Fruit fly (Drosophila melanogaster): Measurements from ENCODE around the gene MFS18.
A peak's percentile ranks its signal among the peaks of the same experiment; 100 is the strongest.

MFS18 gene

dm6 chr2L:4458119-4459056 lies 10.0 kb upstream of the MFS18 start, which contains the start of gene RpL27A:
Gene RpL27A, minus strand, starts transcription at chr2L:4458364.
- no peak for TF ChIP-seq Abd-B (GFP tag; optimal IDR thresholded peaks at IDR 0.05)
- peak; percentile 17 for TF ChIP-seq ey (GFP tag; optimal IDR thresholded peaks at IDR 0.05)
- TF ChIP-seq rgr (GFP tag; optimal IDR thresholded peaks at IDR 0.05), result peak; percentile 87
- TF ChIP-seq Mio (GFP tag; optimal IDR thresholded peaks at IDR 0.05), result no peak
- TF ChIP-seq Sp1 (GFP tag; optimal IDR thresholded peaks at IDR 0.05), result peak; percentile 85
- no peak for TF ChIP-seq lola (GFP tag; optimal IDR thresholded peaks at IDR 0.05)
- TF ChIP-seq brk (GFP tag; optimal IDR thresholded peaks at IDR 0.05), result no peak
- peak; percentile 40 for TF ChIP-seq Myc (optimal IDR thresholded peaks at IDR 0.05)
- TF ChIP-seq h (GFP tag; optimal IDR thresholded peaks at IDR 0.05), result peak; percentile 52
- peak; percentile 20 for TF ChIP-seq fru (GFP tag; optimal IDR thresholded peaks at IDR 0.05)
- TF ChIP-seq Hnf4 (GFP tag; optimal IDR thresholded peaks at IDR 0.05), result no peak
- TF ChIP-seq sv (GFP tag; optimal IDR thresholded peaks at IDR 0.05), result peak; percentile 56
- no peak for TF ChIP-seq Jra (GFP tag; optimal IDR thresholded peaks at IDR 0.05)
- no peak for TF ChIP-seq dsf (GFP tag; optimal IDR thresholded peaks at IDR 0.05; ENCODE audit: borderline replicate concordance)
- TF ChIP-seq CG32264 (GFP tag; optimal IDR thresholded peaks at IDR 0.05), result no peak
- TF ChIP-seq pan (optimal IDR thresholded peaks at IDR 0.05), result no peak
- peak; percentile 78 for TF ChIP-seq N (GFP tag; optimal IDR thresholded peaks at IDR 0.05)
- no peak for TF ChIP-seq Dfd (GFP tag; optimal IDR thresholded peaks at IDR 0.05)
- TF ChIP-seq jim (GFP tag; optimal IDR thresholded peaks at IDR 0.05), result no peak
- TF ChIP-seq CrebA (GFP tag; optimal IDR thresholded peaks at IDR 0.05; ENCODE audit: borderline replicate concordance), result no peak
- TF ChIP-seq Rel (GFP tag; optimal IDR thresholded peaks at IDR 0.05), result no peak
- TF ChIP-seq Rel (tag; optimal IDR thresholded peaks at IDR 0.05), result peak; percentile 57
- peak; percentile 61 for TF ChIP-seq HLH106 (tag; optimal IDR thresholded peaks at IDR 0.05)
- peak; percentile 45 for TF ChIP-seq Dif (GFP tag; optimal IDR thresholded peaks at IDR 0.05; ENCODE audit: partially characterized antibody)
- no peak for TF ChIP-seq tai (GFP tag; optimal IDR thresholded peaks at IDR 0.05)
- peak; percentile 19 for TF ChIP-seq OdsH (GFP tag; optimal IDR thresholded peaks at IDR 0.05)
- no peak for TF ChIP-seq GATAd (GFP tag; optimal IDR thresholded peaks at IDR 0.05)
- peak; percentile 76 for TF ChIP-seq CG9705 (GFP tag; optimal IDR thresholded peaks at IDR 0.05)
- TF ChIP-seq usp (GFP tag; optimal IDR thresholded peaks at IDR 0.05), result no peak
- peak; percentile 92 for TF ChIP-seq Hr83 (GFP tag; optimal IDR thresholded peaks at IDR 0.05; ENCODE audit: poor library complexity, severe bottlenecking)
- no peak for TF ChIP-seq woc (GFP tag; optimal IDR thresholded peaks at IDR 0.05)
- no peak for TF ChIP-seq sage (GFP tag; optimal IDR thresholded peaks at IDR 0.05)
- peak; percentile 73 for TF ChIP-seq dmrt93B (GFP tag; optimal IDR thresholded peaks at IDR 0.05)
- peak; percentile 41 for TF ChIP-seq psq (GFP tag; optimal IDR thresholded peaks at IDR 0.05)
- no peak for TF ChIP-seq dl (GFP tag; optimal IDR thresholded peaks at IDR 0.05; ENCODE audit: insufficient read depth in 1 of 2, partially characterized antibody in 2 of 2)
- TF ChIP-seq Vsx2 (GFP tag; optimal IDR thresholded peaks at IDR 0.05; ENCODE audit: partially characterized antibody), result no peak
- TF ChIP-seq Hr78 (GFP tag; optimal IDR thresholded peaks at IDR 0.05), result no peak
- TF ChIP-seq foxo (GFP tag; optimal IDR thresholded peaks at IDR 0.05), result peak in 1 of 2 experiments; percentile 67
- peak; percentile 69 for TF ChIP-seq br (GFP tag; optimal IDR thresholded peaks at IDR 0.05)

DNA sequence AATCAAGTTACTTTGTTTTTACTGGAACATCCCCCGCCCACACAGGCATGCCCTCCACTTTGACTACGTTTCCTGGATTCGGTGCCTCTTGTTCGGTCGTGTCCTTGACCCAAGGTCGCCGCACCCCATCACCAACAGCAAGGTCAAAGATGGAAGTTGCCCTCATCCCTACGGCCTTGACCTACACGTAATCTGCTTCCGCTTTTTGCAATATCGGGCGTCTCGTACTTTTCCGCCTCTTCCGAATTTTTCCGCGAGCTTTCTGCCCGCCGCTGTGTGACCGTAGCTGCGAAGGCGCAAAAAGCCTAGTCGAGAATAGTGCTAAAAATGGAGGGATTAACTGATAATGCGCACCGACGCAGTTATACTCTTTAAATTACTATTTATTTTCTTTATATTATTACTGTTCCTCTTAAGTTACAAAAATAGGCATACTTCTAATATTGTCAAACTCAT lies 8.1 kb upstream of the MFS18 start, which contains the start of gene Gs1l:
Gene Gs1l, minus strand, starts transcription at position 269 of the 456 bp plus-strand sequence.
- TF ChIP-seq Rel (GFP tag; optimal IDR thresholded peaks at IDR 0.05) (no peak), Rel (tag; optimal IDR thresholded peaks at IDR 0.05) (peak; percentile 26), Sp1 (GFP tag; optimal IDR thresholded peaks at IDR 0.05) (peak; percentile 25), Jra (GFP tag; optimal IDR thresholded peaks at IDR 0.05) (no peak), woc (GFP tag; optimal IDR thresholded peaks at IDR 0.05) (peak; percentile 56)
